Fruit fly (Drosophila melanogaster): Measurements from ENCODE around the gene CG9689.

The CG9689 gene

dm6 chrX:9911026-9911425 is 29.3 kb downstream of the CG9689 start, which contains the start of gene CG1986 (continued):
- TF ChIP-seq ac (GFP tag; optimal IDR thresholded peaks at IDR 0.05), result no peak
- TF ChIP-seq corto (GFP tag; optimal IDR thresholded peaks at IDR 0.05), result no peak
- peak; percentile 17 for TF ChIP-seq CG7839 (tag; optimal IDR thresholded peaks at IDR 0.05)
- TF ChIP-seq CG3407 (GFP tag; optimal IDR thresholded peaks at IDR 0.05), result no peak
- TF ChIP-seq CG10321 (GFP tag; IDR thresholded peaks at IDR 0.05), result no peak
- TF ChIP-seq CG10959 (GFP tag; IDR thresholded peaks at IDR 0.05), result no peak
- no peak for TF ChIP-seq CG11093 (GFP tag; IDR thresholded peaks at IDR 0.05)
- no peak for TF ChIP-seq usp (GFP tag; optimal IDR thresholded peaks at IDR 0.05)
- no peak for TF ChIP-seq NFAT (GFP tag; IDR thresholded peaks at IDR 0.05)
- TF ChIP-seq Hand (GFP tag; optimal IDR thresholded peaks at IDR 0.05), result no peak
- no peak for TF ChIP-seq CG2199 (GFP tag; IDR thresholded peaks at IDR 0.05)
- 0 out of 3 replicates have a peak, but pooled peaks have one; percentile 14 for TF ChIP-seq zfh1 (GFP tag; IDR thresholded peaks at IDR 0.05)
- no peak for TF ChIP-seq Hmx (GFP tag; optimal IDR thresholded peaks at IDR 0.05)
- no peak for TF ChIP-seq CG4282 (GFP tag; optimal IDR thresholded peaks at IDR 0.05)

DNA sequence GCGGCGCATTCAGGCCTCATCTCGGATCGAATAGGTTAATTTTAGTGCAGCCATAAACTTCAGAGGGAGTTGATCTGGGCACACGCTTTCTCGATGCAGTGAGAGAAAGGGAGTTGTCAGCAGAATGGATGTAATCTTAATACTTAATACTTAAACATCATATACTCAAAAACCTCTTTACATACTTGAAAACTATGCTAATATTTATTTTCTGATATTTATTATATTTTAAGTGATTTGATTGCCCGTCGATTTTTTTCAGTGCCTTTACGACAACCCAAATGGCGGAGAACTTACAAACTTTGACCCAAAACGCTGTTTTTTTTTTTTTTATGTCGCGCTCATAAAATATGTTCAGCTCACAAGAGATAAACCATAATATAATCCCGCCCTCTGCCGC is 30.0 kb downstream of the CG9689 start:
- no peak for TF ChIP-seq otp (GFP tag; IDR thresholded peaks at IDR 0.05)
- no peak for TF ChIP-seq hkb (optimal IDR thresholded peaks at IDR 0.05)
- peak; percentile 37; the same call in 1 of the 2 replicates for TF ChIP-seq hkb (GFP tag; IDR thresholded peaks at IDR 0.05)
- peak; percentile 43; the same call in 1 of the 2 replicates for TF ChIP-seq CG17328 (GFP tag; IDR thresholded peaks at IDR 0.05)
- TF ChIP-seq insv (GFP tag; optimal IDR thresholded peaks at IDR 0.05), result no peak
- peak; percentile 69 for TF ChIP-seq Sox102F (GFP tag; optimal IDR thresholded peaks at IDR 0.05)
- peak; percentile 39 for TF ChIP-seq CG2712 (tag; optimal IDR thresholded peaks at IDR 0.05)
- no peak for TF ChIP-seq p53 (GFP tag; optimal IDR thresholded peaks at IDR 0.05)
- peak; percentile 3 for TF ChIP-seq CG4820 (GFP tag; optimal IDR thresholded peaks at IDR 0.05)
- no peak for TF ChIP-seq kni (GFP tag; optimal IDR thresholded peaks at IDR 0.05)
- peak; percentile 20 for TF ChIP-seq CG18262 (tag; optimal IDR thresholded peaks at IDR 0.05)
- TF ChIP-seq ewg (GFP tag; optimal IDR thresholded peaks at IDR 0.05), result peak; percentile 9
- TF ChIP-seq Ada2b (GFP tag; IDR thresholded peaks at IDR 0.05), result peak; percentile 38; the same call in 1 of the 2 replicates
- peak; percentile 32 for TF ChIP-seq CG4424 (GFP tag; optimal IDR thresholded peaks at IDR 0.05)
- peak; percentile 48 for TF ChIP-seq unpg (GFP tag; optimal IDR thresholded peaks at IDR 0.05)
- peak; percentile 27; the same call in 1 of the 2 replicates for TF ChIP-seq CG31441 (GFP tag; IDR thresholded peaks at IDR 0.05)
- no peak for TF ChIP-seq onecut (GFP tag; IDR thresholded peaks at IDR 0.05)
- no peak for TF ChIP-seq MBD-R2 (GFP tag; IDR thresholded peaks at IDR 0.05)
- TF ChIP-seq CG1602 (GFP tag; optimal IDR thresholded peaks at IDR 0.05), result no peak
- 0 out of 2 replicates have a peak, but pooled peaks have one; percentile 12 for TF ChIP-seq CG3847 (GFP tag; IDR thresholded peaks at IDR 0.05)
- no peak for TF ChIP-seq NC2β (GFP tag; optimal IDR thresholded peaks at IDR 0.05)
- no peak for TF ChIP-seq mirr (GFP tag; optimal IDR thresholded peaks at IDR 0.05)
- TF ChIP-seq Xrp1 (GFP tag; IDR thresholded peaks at IDR 0.05), result 0 out of 2 replicates have a peak, but pooled peaks have one; percentile 28
- TF ChIP-seq sim (GFP tag; IDR thresholded peaks at IDR 0.05), result no peak
- 0 out of 3 replicates have a peak, but pooled peaks have one; percentile 15 for TF ChIP-seq CG17361 (GFP tag; IDR thresholded peaks at IDR 0.05)
- 0 out of 2 replicates have a peak, but pooled peaks have one; percentile 22 for TF ChIP-seq CG10366 (GFP tag; IDR thresholded peaks at IDR 0.05)
- TF ChIP-seq sisA (GFP tag; IDR thresholded peaks at IDR 0.05), result peak; percentile 60
- no peak for TF ChIP-seq CG2889 (GFP tag; IDR thresholded peaks at IDR 0.05)
- peak; percentile 41 for TF ChIP-seq Med (GFP tag)
- peak; percentile 17 for TF ChIP-seq ind (GFP tag; optimal IDR thresholded peaks at IDR 0.05)
- peak; percentile 24 for TF ChIP-seq Sox100B (GFP tag; optimal IDR thresholded peaks at IDR 0.05)
- TF ChIP-seq Ets65A (GFP tag), result peak; percentile 53
- 0 out of 3 replicates have a peak, but pooled peaks have one; percentile 24 for TF ChIP-seq ase (GFP tag; IDR thresholded peaks at IDR 0.05)
- no peak for TF ChIP-seq CG3163 (GFP tag; optimal IDR thresholded peaks at IDR 0.05)
- TF ChIP-seq tap (tag; optimal IDR thresholded peaks at IDR 0.05), result peak; percentile 41
- no peak for TF ChIP-seq cwo (GFP tag; optimal IDR thresholded peaks at IDR 0.05)
- peak; percentile 8 for TF ChIP-seq nerfin-1 (tag; optimal IDR thresholded peaks at IDR 0.05)
- TF ChIP-seq zen (tag; optimal IDR thresholded peaks at IDR 0.05), result no peak
